Worm (Caenorhabditis elegans) whole organism, midembryonic: ENCODE measurements around the gene K03B4.9.

Experiments
- T22C8.4 ChIP-seq: fragments of 200-800 bp; sonication (Bioruptor generic); IDR thresholded peaks from 2 replicates; pipeline ENCODE4 v1.3.6; 2022; ENCODE audit warnings: missing genetic modification characterization, missing compliant biosample characterization
- cog-1 ChIP-seq: sonication (generic microtip); optimal IDR thresholded peaks from 2 replicates; lab custom pipeline; 2016; ENCODE audit warnings: missing genetic modification characterization, missing compliant biosample characterization
- flt-1 ChIP-seq: fragments of 200-800 bp; sonication (Bioruptor generic); IDR thresholded peaks from 2 replicates; pipeline ENCODE4 v1.3.6; 2022; ENCODE audit warnings: missing genetic modification characterization, missing compliant biosample characterization
- klf-2 ChIP-seq: fragments of 200-800 bp; sonication (Bioruptor generic); conservative IDR thresholded peaks from 2 replicates; pipeline ENCODE4 v1.3.6; 2022; ENCODE audit warnings: missing genetic modification reagents, missing genetic modification characterization, missing compliant biosample characterization
- med-1 ChIP-seq: sonication (generic microtip); optimal IDR thresholded peaks from 2 replicates; lab custom pipeline; 2017; ENCODE audit warnings: missing genetic modification characterization, mild to moderate bottlenecking, missing compliant biosample characterization, antibody characterized with exemption, missing genetic modification reagents; ENCODE audit not compliant: insufficient read depth
- ref-1 ChIP-seq: fragments of 200-800 bp; sonication (Bioruptor generic); conservative IDR thresholded peaks from 2 replicates; pipeline ENCODE4 v1.3.6; 2022; ENCODE audit warnings: missing genetic modification reagents, missing genetic modification characterization, missing compliant biosample characterization
- tab-1 ChIP-seq: fragments of 200-800 bp; sonication (Bioruptor generic); IDR thresholded peaks from 2 replicates; pipeline ENCODE4 v1.3.6; 2022; ENCODE audit warnings: missing genetic modification characterization, missing compliant biosample characterization
- ztf-23 ChIP-seq: fragments of 200-800 bp; sonication (Bioruptor generic); IDR thresholded peaks from 2 replicates; pipeline ENCODE4 v1.3.6; 2022; ENCODE audit warnings: missing genetic modification reagents, missing genetic modification characterization, missing compliant biosample characterization
- ztf-29 ChIP-seq: fragments of 200-800 bp; sonication (Bioruptor generic); IDR thresholded peaks from 2 replicates; pipeline ENCODE4 v1.3.6; 2022; ENCODE audit warnings: missing genetic modification reagents, missing genetic modification characterization, missing compliant biosample characterization

Gene K03B4.9

ce11 chrV:4651480-4651879 is 20.9 kb downstream of the K03B4.9 start:
- no peak for TF ChIP-seq cog-1 (tag; lab: Kevin White, UChicago)
- no peak for TF ChIP-seq klf-2 (GFP tag; lab: Robert Waterston, UW)
- TF ChIP-seq ztf-23 (GFP tag; lab: Robert Waterston, UW) = no peak
- no peak for TF ChIP-seq ztf-29 (GFP tag; lab: Robert Waterston, UW)
- TF ChIP-seq med-1 (GFP tag; lab: Kevin White, UChicago) = no peak
- no peak for TF ChIP-seq flt-1 (GFP tag; lab: Robert Waterston, UW)
- no peak for TF ChIP-seq ref-1 (GFP tag; lab: Robert Waterston, UW)
- TF ChIP-seq tab-1 (GFP tag; lab: Robert Waterston, UW) = no peak
- TF ChIP-seq T22C8.4 = no peak

- TF ChIP-seq cog-1 (tag; lab: Kevin White, UChicago) = no peak
- no peak for TF ChIP-seq klf-2 (GFP tag; lab: Robert Waterston, UW)
- no peak for TF ChIP-seq tab-1 (GFP tag; lab: Robert Waterston, UW)
- no peak for TF ChIP-seq ztf-23 (GFP tag; lab: Robert Waterston, UW)
- TF ChIP-seq flt-1 (GFP tag; lab: Robert Waterston, UW) = no peak
- no peak for TF ChIP-seq T22C8.4
These were observed 22.6 kb downstream of the K03B4.9 start for ce11 chrV:4649649-4650384.

- no peak for TF ChIP-seq tab-1 (GFP tag; lab: Robert Waterston, UW)
- no peak for TF ChIP-seq ref-1 (GFP tag; lab: Robert Waterston, UW)
- no peak for TF ChIP-seq ztf-23 (GFP tag; lab: Robert Waterston, UW)
- TF ChIP-seq med-1 (GFP tag; lab: Kevin White, UChicago) = no peak
- no peak for TF ChIP-seq cog-1 (tag; lab: Kevin White, UChicago)
- no peak for TF ChIP-seq klf-2 (GFP tag; lab: Robert Waterston, UW)
- TF ChIP-seq ztf-29 (GFP tag; lab: Robert Waterston, UW) = no peak
- TF ChIP-seq flt-1 (GFP tag; lab: Robert Waterston, UW) = no peak
- no peak for TF ChIP-seq T22C8.4
These were observed 23.9 kb downstream of the K03B4.9 start, which contains the start of gene F41F3.8 for ce11 chrV:4648527-4648926. Gene F41F3.8, plus strand, starts transcription at chrV:4648827.

ce11 chrV:4647857-4648256 is 24.5 kb downstream of the K03B4.9 start, which contains the start of gene F41F3.3:
Gene F41F3.3, minus strand, starts transcription at chrV:4648239.
- TF ChIP-seq flt-1 (GFP tag; lab: Robert Waterston, UW) = peak; percentile 65; the same call in 1 of the 2 replicates
- TF ChIP-seq klf-2 (GFP tag; lab: Robert Waterston, UW) = no peak
- no peak for TF ChIP-seq ref-1 (GFP tag; lab: Robert Waterston, UW)
- 0 out of 2 replicates have a peak, but pooled peaks have one; percentile 46 for TF ChIP-seq ztf-23 (GFP tag; lab: Robert Waterston, UW)
- 0 out of 2 replicates have a peak, but pooled peaks have one; percentile 25 for TF ChIP-seq tab-1 (GFP tag; lab: Robert Waterston, UW)

ce11 chrV:4647279-4647819 is 25.0 kb downstream of the K03B4.9 start:
- TF ChIP-seq ref-1 (GFP tag; lab: Robert Waterston, UW) (no peak), klf-2 (GFP tag; lab: Robert Waterston, UW) (no peak), ztf-29 (GFP tag; lab: Robert Waterston, UW) (no peak), T22C8.4 (no peak), ztf-23 (GFP tag; lab: Robert Waterston, UW) (no peak), flt-1 (GFP tag; lab: Robert Waterston, UW) (no peak), cog-1 (tag; lab: Kevin White, UChicago) (no peak), med-1 (GFP tag; lab: Kevin White, UChicago) (no peak), tab-1 (GFP tag; lab: Robert Waterston, UW) (no peak)

ce11 chrV:4642691-4643090 is 29.7 kb downstream of the K03B4.9 start, which contains the start of gene soc-1:
Gene soc-1, plus strand, starts transcription at chrV:4642952.
- no peak for TF ChIP-seq ztf-23 (GFP tag; lab: Robert Waterston, UW)
- no peak for TF ChIP-seq T22C8.4
- no peak for TF ChIP-seq flt-1 (GFP tag; lab: Robert Waterston, UW)
- TF ChIP-seq cog-1 (tag; lab: Kevin White, UChicago) = no peak
- TF ChIP-seq med-1 (GFP tag; lab: Kevin White, UChicago) = no peak
- TF ChIP-seq ztf-29 (GFP tag; lab: Robert Waterston, UW) = no peak
- TF ChIP-seq tab-1 (GFP tag; lab: Robert Waterston, UW) = no peak
- TF ChIP-seq klf-2 (GFP tag; lab: Robert Waterston, UW) = no peak
- no peak for TF ChIP-seq ref-1 (GFP tag; lab: Robert Waterston, UW)

ce11 chrV:4640501-4641150 is 31.8 kb downstream of the K03B4.9 start:
- no peak for TF ChIP-seq cog-1 (tag; lab: Kevin White, UChicago)
- no peak for TF ChIP-seq flt-1 (GFP tag; lab: Robert Waterston, UW)
- no peak for TF ChIP-seq tab-1 (GFP tag; lab: Robert Waterston, UW)
- no peak for TF ChIP-seq ztf-23 (GFP tag; lab: Robert Waterston, UW)
- no peak for TF ChIP-seq ztf-29 (GFP tag; lab: Robert Waterston, UW)
- no peak for TF ChIP-seq klf-2 (GFP tag; lab: Robert Waterston, UW)
- no peak for TF ChIP-seq T22C8.4

ce11 chrV:4637153-4637552 is 35.2 kb downstream of the K03B4.9 start:
- TF ChIP-seq med-1 (GFP tag; lab: Kevin White, UChicago) (no peak), klf-2 (GFP tag; lab: Robert Waterston, UW) (no peak), ztf-29 (GFP tag; lab: Robert Waterston, UW) (no peak), ref-1 (GFP tag; lab: Robert Waterston, UW) (no peak), cog-1 (tag; lab: Kevin White, UChicago) (no peak), ztf-23 (GFP tag; lab: Robert Waterston, UW) (no peak), flt-1 (GFP tag; lab: Robert Waterston, UW) (no peak), T22C8.4 (no peak), tab-1 (GFP tag; lab: Robert Waterston, UW) (no peak)
